Worm (Caenorhabditis elegans) whole organism, L4/young adult: ENCODE results near the gene E02A10.4.

ENCODE experiments used
- W03F9.2 ChIP-seq: fragments of 150-350 bp; optimal IDR thresholded peaks from 2 replicates; lab custom pipeline; 2014; ENCODE audit warnings: missing biosample characterization, missing genetic modification characterization
- dao-5 ChIP-seq: sonication (generic microtip); optimal IDR thresholded peaks from 2 replicates; lab custom pipeline; 2016; ENCODE audit warnings: missing genotype, missing genetic modification characterization, moderate library complexity, missing compliant biosample characterization
- him-1 ChIP-seq: sonication (generic microtip); optimal IDR thresholded peaks from 2 replicates; lab custom pipeline; 2016; ENCODE audit warnings: missing genotype, missing genetic modification reagents, missing genetic modification characterization, missing compliant biosample characterization

ce11 chrV:12530129-12530528 is 37.6 kb downstream of the E02A10.4 start:
- TF ChIP-seq dao-5 (tag; lab: Kevin White, UChicago) (no peak), W03F9.2 (tag; lab: Kevin White, UChicago) (no peak), him-1 (tag; lab: Kevin White, UChicago) (no peak)
